Worm (Caenorhabditis elegans): Measurements from ENCODE around the gene ceh-41.

ceh-41 gene

DNA sequence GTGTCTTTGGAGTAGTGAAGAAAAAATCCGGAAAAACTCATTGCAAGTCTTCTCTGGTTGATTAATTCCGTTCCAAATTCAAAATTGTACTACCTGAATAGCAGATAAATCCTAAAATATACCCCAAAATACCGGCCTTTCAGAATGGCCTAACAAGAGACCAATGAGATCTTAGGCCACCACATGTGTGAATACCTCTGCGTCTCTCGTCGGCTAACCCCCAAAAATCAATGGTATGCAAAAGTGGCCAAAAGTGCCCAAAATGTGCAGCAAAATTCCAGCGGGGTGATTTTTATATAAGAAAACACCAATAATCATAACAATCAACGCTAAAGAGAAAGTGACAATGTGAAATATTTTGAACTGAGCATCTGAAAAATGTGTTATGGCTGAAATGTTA lies 5.1 kb upstream of the ceh-41 start, which contains the start of gene T26C11.9 (continued):
- TF ChIP-seq skn-1 (tag; optimal IDR thresholded peaks at IDR 0.05) (peak; percentile 51), rnt-1 (tag; optimal IDR thresholded peaks at IDR 0.05) (peak; percentile 89), nhr-47 (tag; optimal IDR thresholded peaks at IDR 0.05) (peak; percentile 56), lin-14 (GFP tag; optimal IDR thresholded peaks at IDR 0.05) (peak; percentile 35), irx-1 (tag; optimal IDR thresholded peaks at IDR 0.05) (peak; percentile 17), mep-1 (tag; optimal IDR thresholded peaks at IDR 0.05) (peak; percentile 41), nhr-85 (tag) (peak; percentile 66), swsn-7 (tag; optimal IDR thresholded peaks at IDR 0.05) (peak; percentile 11)

DNA sequence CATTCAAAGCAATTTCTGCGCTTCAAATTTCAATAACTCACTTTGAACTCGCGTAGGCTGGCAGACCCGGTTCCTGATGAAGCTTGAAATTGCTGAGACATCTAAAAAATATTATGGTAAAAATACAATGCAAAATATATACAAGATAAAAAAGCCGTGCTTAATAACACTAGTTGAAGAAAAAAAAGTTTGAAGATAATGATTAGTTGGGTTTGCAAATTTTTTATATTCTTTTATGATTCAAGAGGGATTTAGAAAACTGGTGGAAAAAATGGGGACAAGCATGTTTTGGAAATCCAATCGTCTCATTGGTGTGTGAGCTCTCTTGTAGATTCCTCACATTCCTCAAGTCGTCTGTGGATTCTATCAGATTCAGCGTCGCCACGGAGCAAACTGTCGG lies 4.2 kb upstream of the ceh-41 start, which contains the start of gene ceh-21:
ceh-21 (minus strand) TSS at position 101 of the 400 bp plus-strand sequence.
- TF ChIP-seq unc-62 (GFP tag; optimal IDR thresholded peaks at IDR 0.05), result no peak
- no peak for TF ChIP-seq tbx-2 (tag; optimal IDR thresholded peaks at IDR 0.05)
- no peak for TF ChIP-seq sox-4 (tag; optimal IDR thresholded peaks at IDR 0.05)
- no peak for TF ChIP-seq egl-27 (tag; optimal IDR thresholded peaks at IDR 0.05)
- TF ChIP-seq egl-13 (tag; optimal IDR thresholded peaks at IDR 0.05), result no peak
- no peak for TF ChIP-seq C34B4.2 (tag; optimal IDR thresholded peaks at IDR 0.05)
- TF ChIP-seq nhr-90 (tag; optimal IDR thresholded peaks at IDR 0.05; ENCODE audit: poor library complexity), result no peak
- TF ChIP-seq isw-1 (GFP tag; IDR thresholded peaks at IDR 0.05), result no peak
- no peak for TF ChIP-seq aly-2 (tag; optimal IDR thresholded peaks at IDR 0.05)
- TF ChIP-seq nhr-85 (tag), result no peak
- TF ChIP-seq mab-9 (GFP tag; IDR thresholded peaks at IDR 0.05), result no peak
- TF ChIP-seq ces-1 (GFP tag; optimal IDR thresholded peaks at IDR 0.05), result no peak
- TF ChIP-seq ama-1 (optimal IDR thresholded peaks at IDR 0.05), result no peak

DNA sequence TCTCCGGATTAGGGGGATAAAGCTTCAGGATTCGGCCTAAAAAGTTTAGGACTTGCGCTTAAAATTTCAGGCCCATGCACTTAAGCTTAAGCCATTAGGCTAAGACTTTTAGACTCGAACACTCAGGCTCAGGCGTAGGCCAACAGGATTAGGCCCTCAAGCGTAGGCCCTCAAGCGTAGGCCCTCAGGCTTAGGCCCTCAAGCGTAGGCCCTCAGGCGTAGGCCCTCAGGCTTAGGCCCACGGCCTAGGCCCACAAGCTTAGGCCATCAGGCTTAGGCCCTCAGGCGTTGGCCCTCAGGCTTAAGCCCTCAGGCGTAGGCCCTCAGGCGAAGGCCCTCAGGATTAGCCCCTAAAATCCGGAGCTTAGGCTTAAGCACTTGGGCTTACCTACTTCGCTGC lies 2.0 kb upstream of the ceh-41 start:
- TF ChIP-seq pag-3 (tag; optimal IDR thresholded peaks at IDR 0.05; ENCODE audit: borderline replicate concordance, insufficient read depth) (no peak), isw-1 (GFP tag; IDR thresholded peaks at IDR 0.05) (no peak), C34B4.2 (tag; optimal IDR thresholded peaks at IDR 0.05) (no peak), nhr-77 (tag; optimal IDR thresholded peaks at IDR 0.05) (no peak), lin-13 (GFP tag; optimal IDR thresholded peaks at IDR 0.05) (no peak), ceh-63 (GFP tag; optimal IDR thresholded peaks at IDR 0.05) (no peak), unc-98 (GFP tag; IDR thresholded peaks at IDR 0.05) (no peak), sox-4 (tag; optimal IDR thresholded peaks at IDR 0.05) (no peak), snu-23 (GFP tag; optimal IDR thresholded peaks at IDR 0.05) (no peak), lsy-2 (tag; optimal IDR thresholded peaks at IDR 0.05) (no peak), unc-130 (tag; optimal IDR thresholded peaks at IDR 0.05) (no peak), nhr-85 (tag) (no peak), nhr-28 (tag; optimal IDR thresholded peaks at IDR 0.05) (no peak), blmp-1 (tag; optimal IDR thresholded peaks at IDR 0.05) (no peak)

DNA sequence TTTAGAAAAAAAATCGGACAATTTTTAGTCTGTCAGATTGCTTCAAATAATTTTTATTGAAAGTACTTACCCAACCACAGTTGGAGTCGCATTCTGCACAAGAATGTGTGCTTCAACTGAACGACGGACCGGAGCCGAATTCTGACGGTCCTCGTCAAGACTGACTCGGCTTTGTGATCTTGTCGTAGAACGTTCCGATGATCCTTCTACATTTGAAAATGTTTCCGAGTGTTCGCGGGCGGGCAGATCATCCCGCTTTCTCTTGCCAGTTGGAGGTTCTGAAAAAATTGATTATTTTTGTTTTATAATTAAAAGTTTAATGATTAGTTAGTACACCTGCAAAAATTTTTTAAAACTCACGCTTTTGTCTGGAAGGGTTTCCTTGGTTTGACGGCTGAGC lies 790 bp downstream of the ceh-41 start:
- no peak for TF ChIP-seq hlh-17 (GFP tag; optimal IDR thresholded peaks at IDR 0.05; ENCODE audit: borderline replicate concordance)
- TF ChIP-seq nhr-71 (tag; optimal IDR thresholded peaks at IDR 0.05), result no peak
- TF ChIP-seq dpl-1 (GFP tag; optimal IDR thresholded peaks at IDR 0.05), result no peak
- TF ChIP-seq ztf-4 (tag; optimal IDR thresholded peaks at IDR 0.05), result no peak
- TF ChIP-seq ceh-63 (GFP tag; optimal IDR thresholded peaks at IDR 0.05), result no peak
- no peak for TF ChIP-seq F16B12.6 (tag; optimal IDR thresholded peaks at IDR 0.05)
- TF ChIP-seq nhr-47 (tag; optimal IDR thresholded peaks at IDR 0.05), result no peak
- TF ChIP-seq C04F5.9 (tag; optimal IDR thresholded peaks at IDR 0.05), result no peak
- TF ChIP-seq unc-98 (GFP tag; IDR thresholded peaks at IDR 0.05), result no peak

DNA sequence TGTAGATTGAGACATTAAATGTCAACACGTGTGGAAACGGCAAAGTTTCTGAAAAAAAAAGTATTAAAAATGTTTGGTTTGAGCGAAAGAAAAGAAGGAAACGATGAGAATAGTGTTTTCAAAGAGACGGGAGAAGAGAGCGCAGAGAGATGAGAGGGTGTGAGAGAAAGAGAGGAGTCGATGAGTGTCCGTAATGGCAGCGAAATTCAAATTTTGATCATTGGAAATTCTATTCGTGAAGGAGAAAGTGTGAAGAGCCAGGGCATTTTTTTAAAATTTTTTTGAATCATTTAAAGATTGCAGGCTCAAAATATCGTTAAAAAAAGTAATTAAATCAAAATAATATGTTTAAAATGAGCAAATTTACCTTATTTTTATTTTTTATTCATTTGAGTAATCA lies 3.0 kb downstream of the ceh-41 start, which contains the start of gene T26C11.4:
T26C11.4 (minus strand) TSS at position 54 of the 400 bp plus-strand sequence.
- peak in 1 of 3 experiments; percentile 38 for TF ChIP-seq ceh-82 (tag; optimal IDR thresholded peaks at IDR 0.05)
- TF ChIP-seq pag-3 (tag; optimal IDR thresholded peaks at IDR 0.05; ENCODE audit: borderline replicate concordance, insufficient read depth), result no peak
- TF ChIP-seq lsy-2 (tag; optimal IDR thresholded peaks at IDR 0.05), result peak; percentile 24 to 29
- TF ChIP-seq vab-15 (tag; optimal IDR thresholded peaks at IDR 0.05), result no peak
- no peak for TF ChIP-seq unc-130 (tag; optimal IDR thresholded peaks at IDR 0.05)
- TF ChIP-seq rnt-1 (tag; optimal IDR thresholded peaks at IDR 0.05), result peak; percentile 21
- TF ChIP-seq snu-23 (GFP tag; optimal IDR thresholded peaks at IDR 0.05), result peak; percentile 50
- TF ChIP-seq nhr-71 (tag; optimal IDR thresholded peaks at IDR 0.05), result peak; percentile 36
- peak; percentile 14 for TF ChIP-seq nhr-20 (tag; optimal IDR thresholded peaks at IDR 0.05)
- TF ChIP-seq xbp-1 (tag; optimal IDR thresholded peaks at IDR 0.05), result peak; percentile 3
- TF ChIP-seq skn-1 (tag; optimal IDR thresholded peaks at IDR 0.05), result peak; percentile 54
- TF ChIP-seq hpl-2 (GFP tag; optimal IDR thresholded peaks at IDR 0.05), result no peak
- TF ChIP-seq aly-2 (tag; optimal IDR thresholded peaks at IDR 0.05), result no peak
- TF ChIP-seq nhr-47 (tag; optimal IDR thresholded peaks at IDR 0.05), result peak; percentile 47
- no peak for TF ChIP-seq lir-3 (tag; optimal IDR thresholded peaks at IDR 0.05; ENCODE audit: poor library complexity)
- TF ChIP-seq egl-13 (tag; optimal IDR thresholded peaks at IDR 0.05), result peak; percentile 6
- peak in 1 of 2 experiments; percentile 76 for TF ChIP-seq efl-1 (optimal IDR thresholded peaks at IDR 0.05)
- peak; percentile 77 to 97 for TF ChIP-seq efl-1 (GFP tag; optimal IDR thresholded peaks at IDR 0.05 in 1 of 2)
- TF ChIP-seq snpc-4 (tag; optimal IDR thresholded peaks at IDR 0.05), result no peak
- no peak for TF ChIP-seq nhr-90 (tag; optimal IDR thresholded peaks at IDR 0.05; ENCODE audit: poor library complexity)
